Fruit fly (Drosophila melanogaster) whole organism, embryonic: ENCODE measurements around the gene Atg6.

Experiments
- Adf1 ChIP-seq: fragments of 200-800 bp; sonication (Bioruptor generic); IDR thresholded peaks from 2 replicates; pipeline ENCODE4 v1.3.6; 2022; ENCODE audit warnings: missing biosample characterization, missing genetic modification characterization
- B-H1 ChIP-seq: fragments of 200-800 bp; sonication (Bioruptor generic); IDR thresholded peaks from 3 replicates; pipeline ENCODE4 v1.3.6; 2022; ENCODE audit warnings: missing biosample characterization, missing genetic modification characterization
- B-H2 ChIP-seq: fragments of 200-800 bp; sonication (Bioruptor generic); optimal IDR thresholded peaks from 2 replicates; lab custom pipeline; 2018; ENCODE audit warnings: missing biosample characterization, mild to moderate bottlenecking, missing genetic modification characterization
- CG10366 ChIP-seq: fragments of 200-800 bp; sonication (Bioruptor generic); IDR thresholded peaks from 2 replicates; pipeline ENCODE4 v1.3.6; 2022; ENCODE audit warnings: missing biosample characterization, missing genetic modification characterization
- CG11723 ChIP-seq: fragments of 200-800 bp; sonication (Bioruptor generic); optimal IDR thresholded peaks from 2 replicates; lab custom pipeline; 2017; ENCODE audit warnings: missing biosample characterization, mild to moderate bottlenecking, missing genetic modification characterization
- CG12155 ChIP-seq: fragments of 200-800 bp; sonication (Bioruptor generic); optimal IDR thresholded peaks from 3 replicates; lab custom pipeline; 2016; ENCODE audit warnings: missing biosample characterization, missing genetic modification characterization
- CG12391 ChIP-seq: fragments of 200-800 bp; sonication (Bioruptor generic); optimal IDR thresholded peaks from 3 replicates; lab custom pipeline; 2018; ENCODE audit warnings: missing biosample characterization, mild to moderate bottlenecking, missing genetic modification characterization, moderate library complexity
- CG13775 ChIP-seq: fragments of 200-800 bp; sonication (Bioruptor generic); optimal IDR thresholded peaks from 3 replicates; lab custom pipeline; 2017; ENCODE audit warnings: missing biosample characterization, mild to moderate bottlenecking, missing genetic modification characterization
- CG16779 ChIP-seq: fragments of 200-800 bp; sonication (Bioruptor generic); IDR thresholded peaks from 2 replicates; pipeline ENCODE4 v1.3.6; 2022; ENCODE audit warnings: missing biosample characterization, missing genetic modification characterization
- CG16813 ChIP-seq: fragments of 200-800 bp; sonication (Bioruptor generic); IDR thresholded peaks from 3 replicates; pipeline ENCODE4 v1.3.6; 2022; ENCODE audit warnings: missing biosample characterization, missing genetic modification characterization; ENCODE audit not compliant: partially characterized antibody
- CG17361 ChIP-seq: fragments of 200-800 bp; sonication (Bioruptor generic); IDR thresholded peaks from 3 replicates; pipeline ENCODE4 v1.3.6; 2022; ENCODE audit warnings: missing biosample characterization, missing genetic modification characterization
- CG17568 ChIP-seq: fragments of 200-800 bp; sonication (Bioruptor generic); optimal IDR thresholded peaks from 2 replicates; lab custom pipeline; 2018; ENCODE audit warnings: missing biosample characterization, mild to moderate bottlenecking, missing genetic modification characterization, moderate library complexity
- CG1792 ChIP-seq: fragments of 200-800 bp; sonication (Bioruptor generic); optimal IDR thresholded peaks from 2 replicates; lab custom pipeline; 2016; ENCODE audit warnings: missing biosample characterization, missing genetic modification characterization
- CG31224 ChIP-seq: fragments of 200-800 bp; sonication (Bioruptor generic); IDR thresholded peaks from 2 replicates; pipeline ENCODE4 v1.3.6; 2022; ENCODE audit warnings: missing biosample characterization, missing genetic modification characterization
- CG31441 ChIP-seq: fragments of 200-800 bp; sonication (Bioruptor generic); IDR thresholded peaks from 2 replicates; pipeline ENCODE4 v1.3.6; 2022; ENCODE audit warnings: missing biosample characterization, missing genetic modification characterization
- CG4404 ChIP-seq: fragments of 200-800 bp; sonication (Bioruptor generic); IDR thresholded peaks from 2 replicates; pipeline ENCODE4 v1.3.6; 2022; ENCODE audit warnings: missing biosample characterization, missing genetic modification characterization
- CG4820 ChIP-seq: fragments of 200-800 bp; sonication (Bioruptor generic); optimal IDR thresholded peaks from 3 replicates; lab custom pipeline; 2016; ENCODE audit warnings: missing biosample characterization, missing genetic modification characterization
- CG6689 ChIP-seq: fragments of 200-800 bp; sonication (Bioruptor generic); IDR thresholded peaks from 2 replicates; pipeline ENCODE4 v1.3.6; 2022; ENCODE audit warnings: missing biosample characterization, missing genetic modification characterization
- CG8281 ChIP-seq: fragments of 200-800 bp; sonication (Bioruptor generic); optimal IDR thresholded peaks from 2 replicates; lab custom pipeline; 2018; ENCODE audit warnings: missing biosample characterization, mild to moderate bottlenecking, missing genetic modification characterization, moderate library complexity
- CG8944 ChIP-seq: fragments of 200-800 bp; sonication (Bioruptor generic); optimal IDR thresholded peaks from 3 replicates; lab custom pipeline; 2016; ENCODE audit warnings: missing biosample characterization, missing genetic modification characterization
- D19A ChIP-seq: fragments of 200-800 bp; optimal IDR thresholded peaks from 3 replicates; lab custom pipeline; 2019; ENCODE audit warnings: missing biosample characterization, mild to moderate bottlenecking, missing genetic modification characterization, moderate library complexity
- Dip3 ChIP-seq: fragments of 200-800 bp; sonication (Bioruptor generic); optimal IDR thresholded peaks from 3 replicates; lab custom pipeline; 2016; ENCODE audit warnings: missing biosample characterization, missing genetic modification characterization
- E2f1 ChIP-seq: fragments of 200-800 bp; sonication (Bioruptor generic); IDR thresholded peaks from 2 replicates; pipeline ENCODE4 v1.3.6; 2022; ENCODE audit warnings: missing biosample characterization, missing genetic modification characterization
- Gug ChIP-seq: fragments of 200-800 bp; sonication (Bioruptor generic); IDR thresholded peaks from 4 replicates; pipeline ENCODE4 v1.3.6; 2022; ENCODE audit warnings: missing biosample characterization, missing genetic modification characterization
- Lpt ChIP-seq: fragments of >200 bp; optimal IDR thresholded peaks from 2 replicates; lab custom pipeline; 2018; ENCODE audit warnings: missing biosample characterization, missing genetic modification characterization
- Max ChIP-seq: fragments of 200-800 bp; sonication (Bioruptor generic); optimal IDR thresholded peaks from 2 replicates; lab custom pipeline; 2016; ENCODE audit warnings: missing biosample characterization, mild to moderate bottlenecking, missing genetic modification characterization
- Med ChIP-seq: fragments of 200-800 bp; sonication (Bioruptor generic); peaks from one replicate; lab custom pipeline; 2016; ENCODE audit warnings: missing biosample characterization, missing genetic modification characterization, mild to moderate bottlenecking, inconsistent platforms, moderate library complexity
- NC2α ChIP-seq: fragments of 200-800 bp; sonication (Bioruptor generic); optimal IDR thresholded peaks from 2 replicates; lab custom pipeline; 2016; ENCODE audit warnings: missing biosample characterization, missing genetic modification characterization
- Oaz ChIP-seq: fragments of 200-800 bp; sonication (Bioruptor generic); IDR thresholded peaks from 2 replicates; pipeline ENCODE4 v1.3.6; 2022; ENCODE audit warnings: missing biosample characterization, missing genetic modification characterization
- Poxn ChIP-seq: fragments of 200-800 bp; sonication (Bioruptor generic); IDR thresholded peaks from 2 replicates; pipeline ENCODE4 v1.3.6; 2022; ENCODE audit warnings: missing biosample characterization, missing genetic modification characterization
- Sox102F ChIP-seq: fragments of 200-800 bp; sonication (Bioruptor generic); optimal IDR thresholded peaks from 2 replicates; lab custom pipeline; 2018; ENCODE audit warnings: missing biosample characterization, mild to moderate bottlenecking, missing genetic modification characterization, moderate library complexity
- al ChIP-seq: fragments of 200-800 bp; sonication (Bioruptor generic); IDR thresholded peaks from 2 replicates; pipeline ENCODE4 v1.3.6; 2022; ENCODE audit warnings: missing biosample characterization, missing genetic modification characterization
- bsh ChIP-seq, 2 experiments: fragments of 200-800 bp; sonication (Bioruptor generic); optimal IDR thresholded peaks; 2 replicates each; lab custom pipeline; 2017 to 2018; ENCODE audit warnings: mild to moderate bottlenecking in 2 of 2, missing biosample characterization in 2 of 2, missing genetic modification characterization in 2 of 2, moderate library complexity in 1 of 2
- chn ChIP-seq: fragments of 200-800 bp; sonication (Bioruptor generic); optimal IDR thresholded peaks from 2 replicates; lab custom pipeline; 2016; ENCODE audit warnings: missing biosample characterization, missing genetic modification characterization
- ci ChIP-seq: fragments of 200-800 bp; sonication (Bioruptor generic); IDR thresholded peaks from 3 replicates; pipeline ENCODE4 v1.3.6; 2022; ENCODE audit warnings: missing biosample characterization, missing genetic modification characterization
- ems ChIP-seq: fragments of 200-800 bp; sonication (Bioruptor generic); optimal IDR thresholded peaks from 3 replicates; lab custom pipeline; 2016; ENCODE audit warnings: missing biosample characterization, missing genetic modification characterization
- fd64A ChIP-seq: fragments of 200-800 bp; sonication (Bioruptor generic); optimal IDR thresholded peaks from 3 replicates; lab custom pipeline; 2018; ENCODE audit warnings: missing biosample characterization, mild to moderate bottlenecking, missing genetic modification characterization
- gce ChIP-seq: fragments of 200-800 bp; sonication (Bioruptor generic); IDR thresholded peaks from 3 replicates; pipeline ENCODE4 v1.3.6; 2022; ENCODE audit warnings: missing biosample characterization, missing genetic modification characterization
- gem ChIP-seq: fragments of 200-800 bp; sonication (Bioruptor generic); optimal IDR thresholded peaks from 2 replicates; lab custom pipeline; 2019; ENCODE audit warnings: missing biosample characterization, mild to moderate bottlenecking, missing genetic modification characterization, moderate library complexity
- h ChIP-seq: fragments of >200 bp; optimal IDR thresholded peaks from 2 replicates; lab custom pipeline; 2017
- ken ChIP-seq: fragments of 200-800 bp; sonication (Bioruptor generic); IDR thresholded peaks from 3 replicates; pipeline ENCODE4 v1.3.6; 2022; ENCODE audit warnings: missing biosample characterization, missing genetic modification characterization
- lmd ChIP-seq: fragments of 200-800 bp; sonication (Bioruptor generic); IDR thresholded peaks from 2 replicates; pipeline ENCODE4 v1.3.6; 2022; ENCODE audit warnings: missing biosample characterization, missing genetic modification characterization
- lov ChIP-seq, 2 experiments: fragments of 200-800 bp in 1 of 2; fragments of >200 bp in 1 of 2; sonication (Bioruptor generic) in 1 of 2; IDR thresholded peaks in 1 of 2; optimal IDR thresholded peaks in 1 of 2; 2 replicates in 1 of 2; 3 replicates in 1 of 2; pipeline versions ENCODE4 v1.3.6 to Lab custom; 2017 to 2022; ENCODE audit warnings: missing biosample characterization in 1 of 2, missing genetic modification characterization in 1 of 2
- repo ChIP-seq: fragments of 200-800 bp; sonication (Bioruptor generic); optimal IDR thresholded peaks from 2 replicates; lab custom pipeline; 2016; ENCODE audit warnings: missing biosample characterization, missing genetic modification characterization
- run ChIP-seq: fragments of 200-800 bp; sonication (Bioruptor generic); optimal IDR thresholded peaks from 3 replicates; lab custom pipeline; 2018; ENCODE audit warnings: missing biosample characterization, mild to moderate bottlenecking, missing genetic modification characterization
- slou ChIP-seq: fragments of 200-800 bp; sonication (Bioruptor generic); optimal IDR thresholded peaks from 3 replicates; lab custom pipeline; 2016; ENCODE audit warnings: missing biosample characterization, missing genetic modification characterization
- slp2 ChIP-seq: fragments of 200-800 bp; sonication (Bioruptor generic); optimal IDR thresholded peaks from 2 replicates; lab custom pipeline; 2016; ENCODE audit warnings: missing biosample characterization, missing genetic modification characterization
- sob ChIP-seq: fragments of 200-800 bp; sonication (Bioruptor generic); IDR thresholded peaks from 2 replicates; pipeline ENCODE4 v1.3.6; 2022; ENCODE audit warnings: missing biosample characterization, missing genetic modification characterization
- sug ChIP-seq: fragments of 200-800 bp; optimal IDR thresholded peaks from 2 replicates; lab custom pipeline; 2019; ENCODE audit warnings: missing biosample characterization, mild to moderate bottlenecking, missing genetic modification characterization, moderate library complexity
- tin ChIP-seq: fragments of 200-800 bp; sonication (Bioruptor generic); optimal IDR thresholded peaks from 3 replicates; lab custom pipeline; 2016; ENCODE audit warnings: missing biosample characterization, missing genetic modification characterization
- zfh1 ChIP-seq: fragments of 200-800 bp; sonication (Bioruptor generic); IDR thresholded peaks from 3 replicates; pipeline ENCODE4 v1.3.6; 2022; ENCODE audit warnings: missing biosample characterization, missing genetic modification characterization

Gene Atg6

DNA sequence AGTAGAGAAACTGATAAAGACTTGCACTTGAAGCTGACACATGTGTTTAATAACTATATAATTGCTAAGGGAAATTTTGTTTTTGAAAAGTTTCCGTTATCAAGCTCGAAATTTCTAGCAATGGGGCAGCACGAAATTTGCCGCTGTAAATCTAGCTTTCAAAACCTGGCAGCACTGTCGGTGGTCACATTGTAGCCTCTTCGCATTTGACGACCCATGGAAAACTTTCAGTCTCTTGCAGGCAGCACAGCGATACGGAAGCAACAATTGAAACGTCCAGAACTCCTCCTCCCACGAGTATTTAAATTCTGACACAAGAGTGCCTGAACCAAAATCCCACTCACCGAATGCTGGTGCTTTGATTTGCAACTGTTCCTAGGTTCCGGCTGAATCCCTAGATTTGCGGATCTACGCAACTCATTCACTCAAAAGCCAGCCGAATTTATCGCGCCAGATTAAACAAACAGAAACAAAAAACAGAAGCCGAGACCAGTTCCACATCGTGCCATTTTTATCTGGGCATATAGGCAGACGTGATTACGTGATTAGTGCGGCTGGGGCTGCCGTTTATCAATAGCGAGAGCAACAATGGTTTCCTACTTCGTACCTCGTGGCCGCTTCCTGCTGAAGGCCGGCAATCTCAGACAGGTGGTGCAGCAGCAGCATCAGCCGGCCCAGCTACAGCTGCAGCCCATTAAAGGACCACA is 1.0 kb upstream of the Atg6 start (continued):
- TF ChIP-seq CG16779 (GFP tag; lab: Robert Waterston, UW) (0 out of 2 replicates have a peak, but pooled peaks have one; percentile 25), chn (no peak), CG12155 (GFP tag; lab: Kevin White, UChicago) (no peak), Oaz (GFP tag; lab: Robert Waterston, UW) (no peak), h (lab: Kevin White, UChicago) (no peak), CG6689 (no peak), CG8944 (GFP tag; lab: Kevin White, UChicago) (no peak), fd64A (GFP tag; lab: Kevin White, UChicago) (no peak), lmd (peak; percentile 33; the same call in 1 of the 2 replicates), NC2α (no peak), ken (GFP tag; lab: Robert Waterston, UW) (0 out of 3 replicates have a peak, but pooled peaks have one; percentile 22), Gug (GFP tag; lab: Robert Waterston, UW) (peak; percentile 26; the same call in 1 of the 4 replicates), Poxn (GFP tag; lab: Robert Waterston, UW) (no peak), Sox102F (no peak), B-H1 (GFP tag; lab: Robert Waterston, UW) (no peak), Adf1 (GFP tag; lab: Robert Waterston, UW) (no peak; the same call in 1 of the 2 replicates), sug (tag; lab: Kevin White, UChicago) (peak; percentile 39), al (GFP tag; lab: Robert Waterston, UW) (no peak), run (no peak), tin (no peak), CG4820 (GFP tag; lab: Kevin White, UChicago) (no peak), ems (no peak), CG10366 (GFP tag; lab: Robert Waterston, UW) (no peak), bsh (GFP tag; optimal IDR thresholded peaks at IDR 0.05; lab: Kevin White, UChicago) (no peak), zfh1 (GFP tag; lab: Robert Waterston, UW) (no peak), CG17568 (GFP tag; lab: Kevin White, UChicago) (no peak), CG16813 (GFP tag; lab: Robert Waterston, UW) (no peak), CG17361 (0 out of 3 replicates have a peak, but pooled peaks have one; percentile 9), D19A (tag; lab: Kevin White, UChicago) (no peak), B-H2 (GFP tag; lab: Kevin White, UChicago) (peak; percentile 9), lov (optimal IDR thresholded peaks at IDR 0.05; lab: Kevin White, UChicago) (no peak), lov (GFP tag; IDR thresholded peaks at IDR 0.05; lab: Robert Waterston, UW) (no peak), Lpt (GFP tag; lab: Kevin White, UChicago) (no peak), CG11723 (GFP tag; lab: Kevin White, UChicago) (no peak), Max (GFP tag; lab: Kevin White, UChicago) (no peak), slp2 (GFP tag; lab: Kevin White, UChicago) (no peak), CG31224 (GFP tag; lab: Robert Waterston, UW) (no peak), sob (GFP tag; lab: Robert Waterston, UW) (no peak), CG12391 (tag; lab: Kevin White, UChicago) (no peak), gem (tag; lab: Kevin White, UChicago) (no peak), CG8281 (tag; lab: Kevin White, UChicago) (no peak), Dip3 (GFP tag; lab: Kevin White, UChicago) (no peak), repo (GFP tag; lab: Kevin White, UChicago) (no peak), CG4404 (GFP tag; lab: Robert Waterston, UW) (no peak), gce (GFP tag; lab: Robert Waterston, UW) (no peak), Med (GFP tag; lab: Kevin White, UChicago) (peak; percentile 81), CG1792 (GFP tag; lab: Kevin White, UChicago) (no peak), E2f1 (GFP tag; lab: Robert Waterston, UW) (no peak), CG13775 (no peak), ci (GFP tag; lab: Robert Waterston, UW) (peak; percentile 18; the same call in 1 of the 3 replicates), slou (GFP tag; lab: Kevin White, UChicago) (no peak), CG31441 (no peak)
